Fruit fly (Drosophila melanogaster): Measurements from ENCODE around the gene CG33764.

CG33764 gene

dm6 chr3L:4254301-4254834 lies 12.9 kb downstream of the CG33764 start, which contains the start of the genes ago and CG1265 (continued):
- TF ChIP-seq kni (GFP tag; optimal IDR thresholded peaks at IDR 0.05) (no peak), Fer3 (tag; optimal IDR thresholded peaks at IDR 0.05) (no peak), PHDP (tag; optimal IDR thresholded peaks at IDR 0.05) (no peak), MBD-R2 (GFP tag; IDR thresholded peaks at IDR 0.05) (no peak; the same call in 1 of the 2 replicates), Fer2 (tag; optimal IDR thresholded peaks at IDR 0.05) (peak; percentile 19), CG2678 (tag; optimal IDR thresholded peaks at IDR 0.05) (peak; percentile 54), cas (GFP tag; IDR thresholded peaks at IDR 0.05) (no peak), ems (GFP tag; optimal IDR thresholded peaks at IDR 0.05) (no peak), usp (GFP tag; optimal IDR thresholded peaks at IDR 0.05) (no peak), CG1647 (GFP tag; optimal IDR thresholded peaks at IDR 0.05) (no peak), Hr78 (GFP tag; optimal IDR thresholded peaks at IDR 0.05) (no peak), dysf (GFP tag; IDR thresholded peaks at IDR 0.05) (peak; percentile 40; the same call in 1 of the 3 replicates), Taf1 (GFP tag; IDR thresholded peaks at IDR 0.05) (peak; percentile 12; the same call in 1 of the 2 replicates), CG42726 (GFP tag; IDR thresholded peaks at IDR 0.05; ENCODE audit: partially characterized antibody) (no peak), CTCF (GFP tag; optimal IDR thresholded peaks at IDR 0.05) (no peak), HLH54F (GFP tag; optimal IDR thresholded peaks at IDR 0.05) (peak; percentile 26), CG8388 (GFP tag; optimal IDR thresholded peaks at IDR 0.05) (peak; percentile 24), CG4730 (GFP tag; IDR thresholded peaks at IDR 0.05) (no peak), CG15269 (tag; optimal IDR thresholded peaks at IDR 0.05) (peak; percentile 52), CG32772 (GFP tag; IDR thresholded peaks at IDR 0.05) (no peak), fru (optimal IDR thresholded peaks at IDR 0.05) (no peak), bcd (GFP tag; optimal IDR thresholded peaks at IDR 0.05) (peak; percentile 34), CG7786 (GFP tag; optimal IDR thresholded peaks at IDR 0.05) (peak; percentile 24), D (optimal IDR thresholded peaks at IDR 0.05) (no peak), D (GFP tag; optimal IDR thresholded peaks at IDR 0.05) (no peak), Dref (GFP tag; IDR thresholded peaks at IDR 0.05) (no peak), CG6854 (GFP tag; optimal IDR thresholded peaks at IDR 0.05) (no peak), ro (GFP tag; IDR thresholded peaks at IDR 0.05) (no peak), amos (GFP tag; IDR thresholded peaks at IDR 0.05; ENCODE audit: partially characterized antibody) (peak; percentile 61), CG8924 (tag; optimal IDR thresholded peaks at IDR 0.05) (peak; percentile 58), Spps (tag; optimal IDR thresholded peaks at IDR 0.05) (no peak), pb (GFP tag; optimal IDR thresholded peaks at IDR 0.05) (no peak), CG3065 (GFP tag; optimal IDR thresholded peaks at IDR 0.05) (no peak), CG11696 (GFP tag; IDR thresholded peaks at IDR 0.05) (no peak), CG17829 (tag; optimal IDR thresholded peaks at IDR 0.05) (peak; percentile 52), CG9932 (GFP tag; IDR thresholded peaks at IDR 0.05) (peak; percentile 72), CG10959 (GFP tag; IDR thresholded peaks at IDR 0.05) (no peak), Hey (tag; optimal IDR thresholded peaks at IDR 0.05) (no peak), Usf (GFP tag; optimal IDR thresholded peaks at IDR 0.05) (peak; percentile 37), CG4424 (GFP tag; optimal IDR thresholded peaks at IDR 0.05) (no peak), tna (GFP tag; IDR thresholded peaks at IDR 0.05; ENCODE audit: partially characterized antibody) (no peak), peb (GFP tag; IDR thresholded peaks at IDR 0.05) (no peak), br (optimal IDR thresholded peaks at IDR 0.05) (no peak), CG13296 (GFP tag; optimal IDR thresholded peaks at IDR 0.05) (peak; percentile 40), Opbp (GFP tag; IDR thresholded peaks at IDR 0.05; ENCODE audit: partially characterized antibody) (peak; percentile 43; the same call in 1 of the 3 replicates), CG7963 (GFP tag; IDR thresholded peaks at IDR 0.05; ENCODE audit: partially characterized antibody) (no peak), gt (GFP tag; IDR thresholded peaks at IDR 0.05) (no peak), Six4 (GFP tag; optimal IDR thresholded peaks at IDR 0.05) (no peak), CG2889 (GFP tag; IDR thresholded peaks at IDR 0.05) (peak; percentile 62; the same call in 2 of the 3 replicates), crc (GFP tag; optimal IDR thresholded peaks at IDR 0.05) (no peak), H2.0 (GFP tag; IDR thresholded peaks at IDR 0.05) (peak; percentile 27), sisA (GFP tag; IDR thresholded peaks at IDR 0.05) (peak; percentile 42), CG11398 (GFP tag; optimal IDR thresholded peaks at IDR 0.05) (no peak)
